Worm (Caenorhabditis elegans) whole organism, L1 larva: ENCODE measurements around the gene Y43B11AR.1.
A peak's percentile ranks its signal among the peaks of the same experiment; 100 is the strongest.

Source experiments
- Y116A8C.19 ChIP-seq: sonication (generic microtip); optimal IDR thresholded peaks from 2 replicates; lab custom pipeline; 2016; ENCODE audit warnings: missing compliant biosample characterization, missing genetic modification characterization, borderline replicate concordance
- ama-1 ChIP-seq: fragments of 150-350 bp; optimal IDR thresholded peaks from 2 replicates; lab custom pipeline; 2014
- blmp-1 ChIP-seq: fragments of 150-350 bp; optimal IDR thresholded peaks from 2 replicates; lab custom pipeline; 2014; ENCODE audit warnings: missing biosample characterization, missing genetic modification characterization
- hlh-4 ChIP-seq: sonication (generic microtip); optimal IDR thresholded peaks from 2 replicates; lab custom pipeline; 2016; ENCODE audit warnings: mild to moderate bottlenecking, missing genetic modification characterization, missing compliant biosample characterization
- jun-1 ChIP-seq: fragments of 150-350 bp; optimal IDR thresholded peaks from 2 replicates; lab custom pipeline; 2014; ENCODE audit warnings: missing biosample characterization, missing genetic modification reagents, missing genetic modification characterization
- lin-14 ChIP-seq: fragments of 200-800 bp; sonication (Bioruptor generic); optimal IDR thresholded peaks from 2 replicates; lab custom pipeline; 2018; ENCODE audit warnings: mild to moderate bottlenecking, missing genetic modification characterization, moderate library complexity, missing compliant biosample characterization
- lsy-2 ChIP-seq, 2 experiments: fragments of 150-350 bp; optimal IDR thresholded peaks; 2 replicates each; lab custom pipeline; 2014; ENCODE audit warnings: missing biosample characterization in 2 of 2, missing genetic modification characterization in 2 of 2
- nhr-84 ChIP-seq: sonication (generic microtip); optimal IDR thresholded peaks from 2 replicates; lab custom pipeline; 2017; ENCODE audit warnings: missing biosample characterization, missing genetic modification characterization
- zag-1 ChIP-seq: fragments of 150-350 bp; optimal IDR thresholded peaks from 2 replicates; lab custom pipeline; 2014; ENCODE audit warnings: missing biosample characterization, missing genetic modification characterization
- zip-4 ChIP-seq: fragments of 200-800 bp; sonication (Bioruptor generic); optimal IDR thresholded peaks from 2 replicates; lab custom pipeline; 2018; ENCODE audit warnings: mild to moderate bottlenecking, missing genetic modification characterization, moderate library complexity, missing compliant biosample characterization
- ztf-11 ChIP-seq, 2 experiments: sonication (generic microtip); optimal IDR thresholded peaks; 2 replicates each; lab custom pipeline; 2016 to 2017; ENCODE audit warnings: missing genetic modification characterization in 2 of 2, missing biosample characterization in 1 of 2, missing compliant biosample characterization in 1 of 2

DNA sequence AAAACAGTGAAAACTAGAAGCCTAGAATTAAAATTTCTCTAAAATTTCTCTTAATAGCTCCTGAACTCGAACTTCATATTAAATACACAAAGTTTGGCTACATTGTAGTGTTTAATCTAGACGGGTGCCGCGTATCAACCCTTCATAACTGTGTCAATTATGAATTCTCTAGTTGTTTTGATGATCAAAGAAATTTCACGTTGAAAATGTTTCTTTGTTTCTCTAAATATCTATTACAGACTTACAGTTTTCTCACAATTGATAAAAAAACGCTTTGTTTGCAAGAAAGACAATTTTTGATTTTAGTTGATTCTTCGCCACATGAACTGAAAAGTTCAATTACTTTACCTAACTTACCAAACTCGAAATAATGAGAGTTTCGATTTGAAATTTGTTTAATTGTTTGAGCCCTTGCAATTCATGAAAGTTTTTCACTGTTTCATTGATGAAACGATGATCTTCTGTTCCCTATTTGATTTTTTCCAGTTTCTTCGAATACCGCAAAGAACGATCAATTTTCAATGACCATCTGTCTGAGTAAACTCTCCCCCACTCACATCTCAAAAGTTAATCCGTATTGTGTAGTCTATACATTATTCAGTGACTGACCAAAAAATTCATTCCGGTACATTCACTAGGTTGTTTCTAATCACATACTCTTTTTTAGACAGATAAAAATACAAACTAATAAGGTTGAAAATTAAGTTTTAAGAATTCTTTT is 34.5 kb upstream of the Y43B11AR.1 start:
- TF ChIP-seq jun-1 (no peak), hlh-4 (tag; lab: Kevin White, UChicago) (no peak), blmp-1 (tag; lab: Kevin White, UChicago) (no peak), nhr-84 (tag; lab: Kevin White, UChicago) (no peak), zip-4 (GFP tag; lab: Kevin White, UChicago) (no peak), ama-1 (lab: Kevin White, UChicago) (no peak), Y116A8C.19 (tag; lab: Kevin White, UChicago) (no peak), lsy-2 (tag; optimal IDR thresholded peaks at IDR 0.05; lab: Kevin White, UChicago) (peak in 1 of 2 experiments; percentile 37), ztf-11 (tag; optimal IDR thresholded peaks at IDR 0.05; lab: Kevin White, UChicago) (no peak), lin-14 (GFP tag; lab: Kevin White, UChicago) (peak; percentile 56), zag-1 (tag; lab: Kevin White, UChicago) (no peak)
